Worm (Caenorhabditis elegans): ENCODE results near the gene mdt-9.

Gene mdt-9

ce11 chrIV:13386043-13386442 lies at the start of gene mdt-9, which contains the start of the genes Y62E10A.20 and Y62E10A.23:
TSS of gene mdt-9 (plus strand) at chrIV:13386380.
TSS of gene Y62E10A.20 (minus strand) at chrIV:13386091.
TSS of gene Y62E10A.23 (plus strand) at chrIV:13386324.
- TF ChIP-seq ztf-23 (GFP tag; IDR thresholded peaks at IDR 0.05) (peak; percentile 82; the same call in 1 of the 2 replicates), tab-1 (GFP tag; IDR thresholded peaks at IDR 0.05) (peak; percentile 54; the same call in 1 of the 2 replicates), cog-1 (tag; optimal IDR thresholded peaks at IDR 0.05) (peak; percentile 24), med-1 (GFP tag; optimal IDR thresholded peaks at IDR 0.05; ENCODE audit: insufficient read depth) (peak; percentile 88), T22C8.4 (GFP tag; IDR thresholded peaks at IDR 0.05) (no peak), flt-1 (GFP tag; IDR thresholded peaks at IDR 0.05) (peak; percentile 86), klf-2 (GFP tag; conservative IDR thresholded peaks at IDR 0.05) (peak; percentile 80), ref-1 (GFP tag; conservative IDR thresholded peaks at IDR 0.05) (no peak), ztf-29 (GFP tag; IDR thresholded peaks at IDR 0.05) (peak; percentile 79)

- TF ChIP-seq tab-1 (GFP tag; IDR thresholded peaks at IDR 0.05) (no peak), cog-1 (tag; optimal IDR thresholded peaks at IDR 0.05) (no peak), flt-1 (GFP tag; IDR thresholded peaks at IDR 0.05) (no peak)
Observed at ce11 chrIV:13342555-13342954, 43.6 kb upstream of the mdt-9 start, which contains the start of gene W02A2.5. TSS of gene W02A2.5 (plus strand) at chrIV:13342855.

ce11 chrIV:13346078-13346477 lies 40.1 kb upstream of the mdt-9 start:
- TF ChIP-seq ref-1 (GFP tag; conservative IDR thresholded peaks at IDR 0.05): no peak
- TF ChIP-seq cog-1 (tag; optimal IDR thresholded peaks at IDR 0.05): no peak
- no peak for TF ChIP-seq ztf-23 (GFP tag; IDR thresholded peaks at IDR 0.05)

ce11 chrIV:13347232-13347715 lies 38.9 kb upstream of the mdt-9 start, which contains the start of gene W02A2.9:
TSS of gene W02A2.9 (plus strand) at chrIV:13347665.
- TF ChIP-seq klf-2 (GFP tag; conservative IDR thresholded peaks at IDR 0.05) (no peak), T22C8.4 (GFP tag; IDR thresholded peaks at IDR 0.05) (no peak), ztf-29 (GFP tag; IDR thresholded peaks at IDR 0.05) (no peak), flt-1 (GFP tag; IDR thresholded peaks at IDR 0.05) (no peak), cog-1 (tag; optimal IDR thresholded peaks at IDR 0.05) (no peak), tab-1 (GFP tag; IDR thresholded peaks at IDR 0.05) (no peak), ref-1 (GFP tag; conservative IDR thresholded peaks at IDR 0.05) (no peak), med-1 (GFP tag; optimal IDR thresholded peaks at IDR 0.05; ENCODE audit: insufficient read depth) (no peak), ztf-23 (GFP tag; IDR thresholded peaks at IDR 0.05) (no peak)

DNA sequence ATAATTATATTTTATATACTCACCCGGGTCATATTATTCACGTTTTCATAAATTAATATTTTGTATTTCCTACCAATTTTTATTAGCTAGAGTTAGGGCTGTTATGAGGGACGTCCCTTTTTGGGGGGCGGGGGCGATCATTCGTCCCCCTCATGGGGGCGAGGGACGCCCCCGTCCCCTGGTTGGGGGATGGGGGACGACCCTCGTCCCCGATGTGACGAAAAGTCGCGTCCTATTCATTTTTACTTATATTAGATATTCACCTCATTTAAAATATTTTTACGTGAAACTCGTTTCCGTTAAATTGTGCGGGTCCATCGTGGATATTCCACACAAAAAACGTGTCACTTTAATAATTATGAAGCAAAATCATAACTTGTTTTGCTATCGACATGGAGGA lies 37.6 kb upstream of the mdt-9 start, which contains the start of gene W02A2.12:
Gene W02A2.12, minus strand, starts transcription at position 240 of the 400 bp plus-strand sequence.
- TF ChIP-seq T22C8.4 (GFP tag; IDR thresholded peaks at IDR 0.05) (no peak), ref-1 (GFP tag; conservative IDR thresholded peaks at IDR 0.05) (no peak), flt-1 (GFP tag; IDR thresholded peaks at IDR 0.05) (no peak), ztf-23 (GFP tag; IDR thresholded peaks at IDR 0.05) (no peak), tab-1 (GFP tag; IDR thresholded peaks at IDR 0.05) (no peak), med-1 (GFP tag; optimal IDR thresholded peaks at IDR 0.05; ENCODE audit: insufficient read depth) (no peak), cog-1 (tag; optimal IDR thresholded peaks at IDR 0.05) (no peak), ztf-29 (GFP tag; IDR thresholded peaks at IDR 0.05) (no peak), klf-2 (GFP tag; conservative IDR thresholded peaks at IDR 0.05) (no peak)

- TF ChIP-seq flt-1 (GFP tag; IDR thresholded peaks at IDR 0.05): no peak
- TF ChIP-seq tab-1 (GFP tag; IDR thresholded peaks at IDR 0.05): no peak
- no peak for TF ChIP-seq ztf-29 (GFP tag; IDR thresholded peaks at IDR 0.05)
Observed at ce11 chrIV:13353143-13353773, 32.9 kb upstream of the mdt-9 start, which contains the start of the genes rec-8 and mex-5. TSS of gene rec-8 (minus strand) at chrIV:13353193. TSS of gene mex-5 (plus strand) at chrIV:13353723.

ce11 chrIV:13354044-13354443 lies 32.1 kb upstream of the mdt-9 start:
- TF ChIP-seq T22C8.4 (GFP tag; IDR thresholded peaks at IDR 0.05): no peak
- TF ChIP-seq ztf-23 (GFP tag; IDR thresholded peaks at IDR 0.05): no peak
- no peak for TF ChIP-seq med-1 (GFP tag; optimal IDR thresholded peaks at IDR 0.05; ENCODE audit: insufficient read depth)
- TF ChIP-seq ref-1 (GFP tag; conservative IDR thresholded peaks at IDR 0.05): no peak
- no peak for TF ChIP-seq ztf-29 (GFP tag; IDR thresholded peaks at IDR 0.05)
- no peak for TF ChIP-seq klf-2 (GFP tag; conservative IDR thresholded peaks at IDR 0.05)
- TF ChIP-seq flt-1 (GFP tag; IDR thresholded peaks at IDR 0.05): no peak
- no peak for TF ChIP-seq tab-1 (GFP tag; IDR thresholded peaks at IDR 0.05)
- TF ChIP-seq cog-1 (tag; optimal IDR thresholded peaks at IDR 0.05): no peak

- TF ChIP-seq ztf-23 (GFP tag; IDR thresholded peaks at IDR 0.05) (no peak), cog-1 (tag; optimal IDR thresholded peaks at IDR 0.05) (no peak), ztf-29 (GFP tag; IDR thresholded peaks at IDR 0.05) (no peak), ref-1 (GFP tag; conservative IDR thresholded peaks at IDR 0.05) (no peak), klf-2 (GFP tag; conservative IDR thresholded peaks at IDR 0.05) (no peak), med-1 (GFP tag; optimal IDR thresholded peaks at IDR 0.05; ENCODE audit: insufficient read depth) (no peak), flt-1 (GFP tag; IDR thresholded peaks at IDR 0.05) (no peak), tab-1 (GFP tag; IDR thresholded peaks at IDR 0.05) (no peak), T22C8.4 (GFP tag; IDR thresholded peaks at IDR 0.05) (no peak)
Observed at ce11 chrIV:13356005-13356404, 30.2 kb upstream of the mdt-9 start.

ce11 chrIV:13358488-13358887 lies 27.7 kb upstream of the mdt-9 start, which contains the start of gene W02A2.8:
TSS of gene W02A2.8 (minus strand) at chrIV:13358588.
- TF ChIP-seq klf-2 (GFP tag; conservative IDR thresholded peaks at IDR 0.05): no peak
- no peak for TF ChIP-seq T22C8.4 (GFP tag; IDR thresholded peaks at IDR 0.05)
- TF ChIP-seq ref-1 (GFP tag; conservative IDR thresholded peaks at IDR 0.05): no peak
- TF ChIP-seq med-1 (GFP tag; optimal IDR thresholded peaks at IDR 0.05; ENCODE audit: insufficient read depth): no peak
- no peak for TF ChIP-seq flt-1 (GFP tag; IDR thresholded peaks at IDR 0.05)
- no peak for TF ChIP-seq cog-1 (tag; optimal IDR thresholded peaks at IDR 0.05)
- TF ChIP-seq ztf-29 (GFP tag; IDR thresholded peaks at IDR 0.05): no peak

ce11 chrIV:13360144-13360543 lies 26.0 kb upstream of the mdt-9 start, which contains the start of gene Y62E10A.3:
TSS of gene Y62E10A.3 (minus strand) at chrIV:13360244.
- TF ChIP-seq flt-1 (GFP tag; IDR thresholded peaks at IDR 0.05): no peak
- no peak for TF ChIP-seq T22C8.4 (GFP tag; IDR thresholded peaks at IDR 0.05)
- no peak for TF ChIP-seq klf-2 (GFP tag; conservative IDR thresholded peaks at IDR 0.05)
- no peak for TF ChIP-seq med-1 (GFP tag; optimal IDR thresholded peaks at IDR 0.05; ENCODE audit: insufficient read depth)
- TF ChIP-seq ztf-23 (GFP tag; IDR thresholded peaks at IDR 0.05): no peak
- no peak for TF ChIP-seq ztf-29 (GFP tag; IDR thresholded peaks at IDR 0.05)
- TF ChIP-seq tab-1 (GFP tag; IDR thresholded peaks at IDR 0.05): no peak
- no peak for TF ChIP-seq ref-1 (GFP tag; conservative IDR thresholded peaks at IDR 0.05)
